1 fruit fly cellular context compared by ENCODE assay signal in the genomic region with DNA sequence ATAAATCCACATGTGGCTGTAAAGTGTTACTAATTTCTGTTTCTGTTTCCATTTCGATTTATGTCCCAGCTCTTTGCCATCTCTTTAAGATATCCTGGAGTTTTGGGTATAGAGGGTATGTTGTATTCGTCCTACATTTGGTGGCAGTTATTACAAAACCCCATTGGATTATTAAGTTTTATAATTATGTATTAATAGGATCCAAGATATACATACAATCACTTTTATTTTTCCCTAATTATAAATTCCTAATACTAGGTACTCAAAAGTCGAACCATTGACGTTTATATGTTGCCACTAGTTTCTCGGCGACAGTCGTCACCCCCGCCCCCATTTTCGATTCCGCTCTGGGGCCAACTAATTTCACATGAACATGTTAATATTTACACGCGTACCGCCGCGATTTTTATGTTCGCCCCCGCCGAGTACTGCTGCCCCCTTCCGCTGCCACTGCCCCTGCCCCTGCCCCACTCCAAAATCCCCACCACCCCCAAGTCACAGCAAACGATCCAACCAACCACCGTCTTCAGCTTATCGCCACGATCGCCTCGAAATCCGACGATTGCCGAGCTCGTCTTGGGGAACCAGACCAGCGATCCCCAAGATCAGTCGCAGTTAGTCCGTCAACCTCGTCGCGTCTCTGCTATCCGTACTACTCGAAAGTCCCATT.
TF ChIP-seq lines count a peak whose summit lies in the region.

Gene Sox100B, plus strand, starts transcription at position 601 of the 670 bp plus-strand sequence.

TF ChIP-seq in whole organism, embryonic, 481 proteins besides CTCF, POLR2A, EP300 and RAD21 (continued from another document and continues in another):
- TF ChIP-seq Pdp1 (GFP tag; optimal IDR thresholded peaks at IDR 0.05; lab: Kevin White, UChicago) (peak; percentile 10 to 38), ham (GFP tag; IDR thresholded peaks at IDR 0.05; lab: Robert Waterston, UW) (no peak), Aef1 (GFP tag; IDR thresholded peaks at IDR 0.05; lab: Robert Waterston, UW) (peak; percentile 49; the same call in 2 of the 3 replicates), pros (GFP tag; optimal IDR thresholded peaks at IDR 0.05; lab: Kevin White, UChicago) (peak; percentile 16), CG31388 (GFP tag; optimal IDR thresholded peaks at IDR 0.05; lab: Kevin White, UChicago) (peak; percentile 5), Nf-YB (GFP tag; optimal IDR thresholded peaks at IDR 0.05; lab: Kevin White, UChicago) (peak; percentile 89), sens (GFP tag; lab: Kevin White, UChicago) (peak; percentile 95), nmo (GFP tag; optimal IDR thresholded peaks at IDR 0.05; lab: Kevin White, UChicago) (peak; percentile 81), org-1 (GFP tag; optimal IDR thresholded peaks at IDR 0.05; lab: Kevin White, UChicago) (peak; percentile 22), Mrtf (GFP tag; IDR thresholded peaks at IDR 0.05; lab: Robert Waterston, UW) (peak; percentile 36; the same call in 1 of the 3 replicates), sqz (GFP tag; optimal IDR thresholded peaks at IDR 0.05; lab: Kevin White, UChicago) (peak; percentile 12), ara (GFP tag; IDR thresholded peaks at IDR 0.05; lab: Robert Waterston, UW) (peak; percentile 88), inv (GFP tag; IDR thresholded peaks at IDR 0.05; lab: Robert Waterston, UW; ENCODE audit: partially characterized antibody) (no peak), gcm (GFP tag; optimal IDR thresholded peaks at IDR 0.05; lab: Kevin White, UChicago) (peak; percentile 59), slp2 (GFP tag; optimal IDR thresholded peaks at IDR 0.05; lab: Kevin White, UChicago) (no peak), CG11085 (GFP tag; IDR thresholded peaks at IDR 0.05; lab: Robert Waterston, UW) (0 out of 2 replicates have a peak, but pooled peaks have one; percentile 37), shn (GFP tag; optimal IDR thresholded peaks at IDR 0.05; lab: Kevin White, UChicago) (no peak), Sox102F (GFP tag; optimal IDR thresholded peaks at IDR 0.05; lab: Kevin White, UChicago) (peak; percentile 66), gce (GFP tag; IDR thresholded peaks at IDR 0.05; lab: Robert Waterston, UW) (0 out of 3 replicates have a peak, but pooled peaks have one; percentile 34), ttk (GFP tag; IDR thresholded peaks at IDR 0.05; lab: Robert Waterston, UW) (peak; percentile 47; the same call in 1 of the 2 replicates), CG6272 (GFP tag; IDR thresholded peaks at IDR 0.05; lab: Robert Waterston, UW) (peak; percentile 60; the same call in 1 of the 2 replicates), CG6791 (GFP tag; IDR thresholded peaks at IDR 0.05; lab: Robert Waterston, UW; ENCODE audit: partially characterized antibody) (no peak), CG12104 (GFP tag; optimal IDR thresholded peaks at IDR 0.05; lab: Kevin White, UChicago) (peak; percentile 32), CG8924 (tag; optimal IDR thresholded peaks at IDR 0.05; lab: Kevin White, UChicago) (peak; percentile 76), CG12769 (tag; optimal IDR thresholded peaks at IDR 0.05; lab: Kevin White, UChicago) (no peak), Stat92E (GFP tag; optimal IDR thresholded peaks at IDR 0.05; lab: Kevin White, UChicago) (no peak), trem (tag; optimal IDR thresholded peaks at IDR 0.05; lab: Kevin White, UChicago) (peak; percentile 78), jing (GFP tag; optimal IDR thresholded peaks at IDR 0.05; lab: Kevin White, UChicago) (no peak), YL-1 (GFP tag; optimal IDR thresholded peaks at IDR 0.05; lab: Kevin White, UChicago) (no peak), oc (tag; optimal IDR thresholded peaks at IDR 0.05; lab: Kevin White, UChicago) (peak; percentile 20), ap (GFP tag; IDR thresholded peaks at IDR 0.05; lab: Robert Waterston, UW) (peak; percentile 24; the same call in 1 of the 2 replicates), Bteb2 (GFP tag; optimal IDR thresholded peaks at IDR 0.05; lab: Kevin White, UChicago) (no peak), CG5953 (GFP tag; IDR thresholded peaks at IDR 0.05; lab: Robert Waterston, UW) (no peak), CG15073 (GFP tag; optimal IDR thresholded peaks at IDR 0.05; lab: Kevin White, UChicago) (no peak), CG8478 (optimal IDR thresholded peaks at IDR 0.05; lab: Kevin White, UChicago) (no peak), CG33213 (GFP tag; optimal IDR thresholded peaks at IDR 0.05; lab: Kevin White, UChicago) (peak; percentile 20), Dek (tag; optimal IDR thresholded peaks at IDR 0.05; lab: Kevin White, UChicago) (peak; percentile 13), CG14050 (GFP tag; IDR thresholded peaks at IDR 0.05; lab: Robert Waterston, UW) (no peak), HmgD (GFP tag; optimal IDR thresholded peaks at IDR 0.05; lab: Kevin White, UChicago) (no peak), CG15479 (GFP tag; optimal IDR thresholded peaks at IDR 0.05; lab: Kevin White, UChicago) (no peak), CG7357 (GFP tag; IDR thresholded peaks at IDR 0.05; lab: Robert Waterston, UW) (peak; percentile 57; the same call in 1 of the 3 replicates), mirr (GFP tag; optimal IDR thresholded peaks at IDR 0.05; lab: Kevin White, UChicago) (no peak), CG2120 (GFP tag; optimal IDR thresholded peaks at IDR 0.05; lab: Kevin White, UChicago) (no peak), CG4730 (GFP tag; IDR thresholded peaks at IDR 0.05; lab: Robert Waterston, UW) (no peak; the same call in 1 of the 2 replicates), ken (GFP tag; IDR thresholded peaks at IDR 0.05; lab: Robert Waterston, UW) (0 out of 3 replicates have a peak, but pooled peaks have one; percentile 22), fd64A (GFP tag; optimal IDR thresholded peaks at IDR 0.05; lab: Kevin White, UChicago) (no peak), MBD-R2 (GFP tag; IDR thresholded peaks at IDR 0.05; lab: Robert Waterston, UW) (no peak), Hmr (GFP tag; optimal IDR thresholded peaks at IDR 0.05; lab: Kevin White, UChicago) (no peak), wor (GFP tag; IDR thresholded peaks at IDR 0.05; lab: Robert Waterston, UW) (no peak), gfzf (GFP tag; optimal IDR thresholded peaks at IDR 0.05; lab: Kevin White, UChicago) (no peak), tx (GFP tag; optimal IDR thresholded peaks at IDR 0.05; lab: Kevin White, UChicago) (no peak), CG31224 (GFP tag; IDR thresholded peaks at IDR 0.05; lab: Robert Waterston, UW) (peak; percentile 53), CG13424 (tag; optimal IDR thresholded peaks at IDR 0.05; lab: Kevin White, UChicago) (peak; percentile 74), Asciz (GFP tag; optimal IDR thresholded peaks at IDR 0.05; lab: Kevin White, UChicago) (peak; percentile 52), Tbp (GFP tag; optimal IDR thresholded peaks at IDR 0.05; lab: Kevin White, UChicago) (no peak), Fer2 (tag; optimal IDR thresholded peaks at IDR 0.05; lab: Kevin White, UChicago) (no peak), CG15514 (GFP tag; optimal IDR thresholded peaks at IDR 0.05; lab: Kevin White, UChicago) (no peak), btn (GFP tag; optimal IDR thresholded peaks at IDR 0.05; lab: Kevin White, UChicago) (no peak), Kr (GFP tag; optimal IDR thresholded peaks at IDR 0.05; lab: Kevin White, UChicago) (no peak), CG30403 (GFP tag; optimal IDR thresholded peaks at IDR 0.05; lab: Kevin White, UChicago) (peak; percentile 56), CG5245 (GFP tag; optimal IDR thresholded peaks at IDR 0.05; lab: Kevin White, UChicago) (peak; percentile 59), kay (GFP tag; optimal IDR thresholded peaks at IDR 0.05; lab: Kevin White, UChicago) (peak; percentile 9), CG8944 (GFP tag; optimal IDR thresholded peaks at IDR 0.05; lab: Kevin White, UChicago) (no peak), HLH54F (GFP tag; optimal IDR thresholded peaks at IDR 0.05; lab: Kevin White, UChicago) (no peak), her (GFP tag; optimal IDR thresholded peaks at IDR 0.05; lab: Kevin White, UChicago) (no peak), CG2678 (tag; optimal IDR thresholded peaks at IDR 0.05; lab: Kevin White, UChicago) (peak; percentile 71), Dfd (GFP tag; optimal IDR thresholded peaks at IDR 0.05; lab: Kevin White, UChicago) (no peak), CG9876 (GFP tag; optimal IDR thresholded peaks at IDR 0.05; lab: Kevin White, UChicago) (no peak), ATbp (GFP tag; optimal IDR thresholded peaks at IDR 0.05; lab: Kevin White, UChicago) (peak; percentile 25), ash1 (GFP tag; optimal IDR thresholded peaks at IDR 0.05; lab: Kevin White, UChicago) (no peak), CG4617 (GFP tag; optimal IDR thresholded peaks at IDR 0.05; lab: Kevin White, UChicago; ENCODE audit: borderline replicate concordance) (peak; percentile 20), corto (GFP tag; optimal IDR thresholded peaks at IDR 0.05; lab: Kevin White, UChicago) (no peak), so (GFP tag; IDR thresholded peaks at IDR 0.05; lab: Robert Waterston, UW) (no peak), Oaz (GFP tag; IDR thresholded peaks at IDR 0.05; lab: Robert Waterston, UW) (no peak), CG14667 (GFP tag; IDR thresholded peaks at IDR 0.05; lab: Robert Waterston, UW) (no peak; the same call in 1 of the 2 replicates), CG12391 (tag; optimal IDR thresholded peaks at IDR 0.05; lab: Kevin White, UChicago) (peak; percentile 81), Awh (GFP tag; IDR thresholded peaks at IDR 0.05; lab: Robert Waterston, UW) (peak; percentile 68), pzg (GFP tag; optimal IDR thresholded peaks at IDR 0.05; lab: Kevin White, UChicago) (no peak), CG3163 (GFP tag; optimal IDR thresholded peaks at IDR 0.05; lab: Kevin White, UChicago) (no peak), tna (GFP tag; IDR thresholded peaks at IDR 0.05; lab: Robert Waterston, UW; ENCODE audit: partially characterized antibody) (no peak), p53 (GFP tag; optimal IDR thresholded peaks at IDR 0.05; lab: Kevin White, UChicago) (no peak), CG13624 (GFP tag; optimal IDR thresholded peaks at IDR 0.05; lab: Kevin White, UChicago) (no peak), CG4854 (GFP tag; optimal IDR thresholded peaks at IDR 0.05; lab: Kevin White, UChicago) (no peak), CG8765 (GFP tag; IDR thresholded peaks at IDR 0.05; lab: Robert Waterston, UW) (peak; percentile 82; the same call in 1 of the 2 replicates), gcm2 (GFP tag; optimal IDR thresholded peaks at IDR 0.05; lab: Kevin White, UChicago) (no peak), Oli (tag; optimal IDR thresholded peaks at IDR 0.05; lab: Kevin White, UChicago) (peak; percentile 70), CG31441 (GFP tag; IDR thresholded peaks at IDR 0.05; lab: Robert Waterston, UW) (peak; percentile 78), odd (GFP tag; optimal IDR thresholded peaks at IDR 0.05; lab: Kevin White, UChicago) (no peak), cas (GFP tag; IDR thresholded peaks at IDR 0.05; lab: Robert Waterston, UW) (no peak), CG11696 (GFP tag; IDR thresholded peaks at IDR 0.05; lab: Robert Waterston, UW) (0 out of 2 replicates have a peak, but pooled peaks have one; percentile 41), ci (GFP tag; IDR thresholded peaks at IDR 0.05; lab: Robert Waterston, UW) (peak; percentile 74; the same call in 2 of the 3 replicates), CG8089 (GFP tag; optimal IDR thresholded peaks at IDR 0.05; lab: Kevin White, UChicago) (no peak), CG8281 (tag; optimal IDR thresholded peaks at IDR 0.05; lab: Kevin White, UChicago) (peak; percentile 27), da (GFP tag; optimal IDR thresholded peaks at IDR 0.05; lab: Kevin White, UChicago) (no peak), hth (optimal IDR thresholded peaks at IDR 0.05; lab: Kevin White, UChicago) (no peak), zfh2 (GFP tag; optimal IDR thresholded peaks at IDR 0.05; lab: Kevin White, UChicago) (no peak), tin (GFP tag; optimal IDR thresholded peaks at IDR 0.05; lab: Kevin White, UChicago) (peak; percentile 63), CG7987 (GFP tag; optimal IDR thresholded peaks at IDR 0.05; lab: Kevin White, UChicago) (no peak), CG3065 (GFP tag; optimal IDR thresholded peaks at IDR 0.05; lab: Kevin White, UChicago) (peak; percentile 20), Myb (GFP tag; optimal IDR thresholded peaks at IDR 0.05; lab: Kevin White, UChicago) (no peak), CHES-1-like (GFP tag; optimal IDR thresholded peaks at IDR 0.05; lab: Kevin White, UChicago) (no peak), Sox100B (GFP tag; optimal IDR thresholded peaks at IDR 0.05; lab: Kevin White, UChicago) (peak; percentile 78), eve (GFP tag; optimal IDR thresholded peaks at IDR 0.05; lab: Kevin White, UChicago) (peak in 1 of 2 experiments; percentile 15), sim (GFP tag; IDR thresholded peaks at IDR 0.05; lab: Robert Waterston, UW) (no peak; the same call in 1 of the 2 replicates), CG17361 (GFP tag; IDR thresholded peaks at IDR 0.05; lab: Robert Waterston, UW) (peak; percentile 75), CG8388 (GFP tag; optimal IDR thresholded peaks at IDR 0.05; lab: Kevin White, UChicago) (peak; percentile 71), jigr1 (GFP tag; IDR thresholded peaks at IDR 0.05; lab: Robert Waterston, UW) (no peak), CG13775 (GFP tag; optimal IDR thresholded peaks at IDR 0.05; lab: Kevin White, UChicago) (peak; percentile 57), Hr3 (GFP tag; optimal IDR thresholded peaks at IDR 0.05; lab: Kevin White, UChicago) (peak; percentile 50), ind (GFP tag; optimal IDR thresholded peaks at IDR 0.05; lab: Kevin White, UChicago) (peak; percentile 45), croc (GFP tag; conservative IDR thresholded peaks at IDR 0.05; lab: Robert Waterston, UW) (peak; percentile 65), nau (GFP tag; optimal IDR thresholded peaks at IDR 0.05; lab: Kevin White, UChicago) (no peak), CG10431 (GFP tag; optimal IDR thresholded peaks at IDR 0.05; lab: Kevin White, UChicago) (no peak), CG17802 (tag; optimal IDR thresholded peaks at IDR 0.05; lab: Kevin White, UChicago) (no peak), pnt (GFP tag; optimal IDR thresholded peaks at IDR 0.05; lab: Kevin White, UChicago) (peak; percentile 12), cad (GFP tag; optimal IDR thresholded peaks at IDR 0.05; lab: Kevin White, UChicago) (no peak), CG1792 (GFP tag; optimal IDR thresholded peaks at IDR 0.05; lab: Kevin White, UChicago) (no peak), tll (GFP tag; optimal IDR thresholded peaks at IDR 0.05; lab: Kevin White, UChicago) (peak in 1 of 2 experiments; percentile 25), CG17328 (GFP tag; IDR thresholded peaks at IDR 0.05; lab: Robert Waterston, UW) (peak; percentile 72), Blimp-1 (GFP tag; optimal IDR thresholded peaks at IDR 0.05; lab: Kevin White, UChicago) (peak; percentile 70), slou (GFP tag; optimal IDR thresholded peaks at IDR 0.05; lab: Kevin White, UChicago) (no peak), CG14441 (GFP tag; IDR thresholded peaks at IDR 0.05; lab: Robert Waterston, UW) (peak; percentile 61), Med (GFP tag; lab: Kevin White, UChicago) (peak; percentile 80), dmrt11E (tag; optimal IDR thresholded peaks at IDR 0.05; lab: Kevin White, UChicago) (peak; percentile 95)
